Worm (Caenorhabditis elegans): ENCODE measurements around the gene wdr-62.

DNA sequence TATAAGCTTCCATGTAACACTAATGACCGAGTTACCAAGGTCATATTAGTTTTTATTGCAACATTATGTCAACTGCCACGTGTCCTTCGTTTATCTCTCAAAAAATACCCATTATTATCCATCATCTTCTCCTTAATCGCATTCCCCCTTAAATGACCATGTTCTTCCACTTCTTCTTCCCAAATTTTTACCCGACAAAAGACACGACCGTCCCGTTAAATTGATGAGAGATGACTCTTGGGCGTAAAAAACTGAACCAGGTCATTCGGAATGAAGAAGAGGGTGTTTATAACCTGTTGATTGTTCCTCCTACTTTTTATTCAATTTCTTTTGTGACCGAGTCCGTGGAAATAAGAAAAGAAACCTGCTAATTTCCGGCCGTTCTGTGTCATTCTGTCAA, 770 bp downstream of the wdr-62 start:
- no peak for TF ChIP-seq lin-15B (tag; optimal IDR thresholded peaks at IDR 0.05)
- TF ChIP-seq sptf-1 (tag; optimal IDR thresholded peaks at IDR 0.05): no peak
- no peak for TF ChIP-seq ces-1 (GFP tag; optimal IDR thresholded peaks at IDR 0.05)
- TF ChIP-seq ceh-88 (GFP tag; IDR thresholded peaks at IDR 0.05): no peak
